Worm (Caenorhabditis elegans): ENCODE results near the gene faah-5.

Gene faah-5

DNA sequence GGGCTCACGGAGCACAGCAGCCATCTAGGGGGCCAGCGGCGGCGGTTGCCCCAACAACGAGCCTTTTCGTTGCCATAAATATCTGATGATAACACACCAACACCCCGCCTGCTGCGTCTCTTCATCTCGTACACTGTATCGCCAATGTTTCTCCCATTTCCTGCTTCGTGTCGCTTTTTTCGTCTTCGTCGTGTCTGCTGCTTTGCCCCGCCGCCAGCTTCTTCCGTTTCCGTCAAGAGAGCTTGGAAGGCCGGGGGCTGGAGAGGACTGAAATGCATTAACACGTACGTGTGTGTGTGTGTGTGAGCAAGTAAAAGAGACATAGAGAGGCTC is 44.7 kb upstream of the faah-5 start (continued):
- TF ChIP-seq ets-4 (tag; optimal IDR thresholded peaks at IDR 0.05), result no peak
- TF ChIP-seq madf-2 (tag; optimal IDR thresholded peaks at IDR 0.05), result no peak
- no peak for TF ChIP-seq hlh-13 (GFP tag; optimal IDR thresholded peaks at IDR 0.05)
- TF ChIP-seq lim-6 (tag; optimal IDR thresholded peaks at IDR 0.05), result no peak
- TF ChIP-seq ceh-19 (GFP tag; optimal IDR thresholded peaks at IDR 0.05), result no peak
- no peak for TF ChIP-seq hlh-15 (tag; optimal IDR thresholded peaks at IDR 0.05)
- TF ChIP-seq ceh-22 (tag; optimal IDR thresholded peaks at IDR 0.05), result no peak
- TF ChIP-seq sox-4 (tag; optimal IDR thresholded peaks at IDR 0.05), result no peak
- TF ChIP-seq ttx-3 (tag; optimal IDR thresholded peaks at IDR 0.05), result no peak
- no peak for TF ChIP-seq pha-4 (tag; optimal IDR thresholded peaks at IDR 0.05)
- peak; percentile 21 for TF ChIP-seq gmeb-2 (tag; optimal IDR thresholded peaks at IDR 0.05)
- TF ChIP-seq unc-55 (GFP tag; optimal IDR thresholded peaks at IDR 0.05), result no peak
- TF ChIP-seq ceh-6 (GFP tag; optimal IDR thresholded peaks at IDR 0.05), result no peak
- TF ChIP-seq ceh-14 (tag; optimal IDR thresholded peaks at IDR 0.05), result peak; percentile 51
- no peak for TF ChIP-seq ama-1 (optimal IDR thresholded peaks at IDR 0.05)
- no peak for TF ChIP-seq fkh-10 (GFP tag; optimal IDR thresholded peaks at IDR 0.05)
- no peak for TF ChIP-seq odd-2 (tag; optimal IDR thresholded peaks at IDR 0.05)
- no peak for TF ChIP-seq C08G9.2 (tag; optimal IDR thresholded peaks at IDR 0.05)
- peak; percentile 0 for TF ChIP-seq ceh-2 (tag; optimal IDR thresholded peaks at IDR 0.05)
- TF ChIP-seq tbx-7 (tag; optimal IDR thresholded peaks at IDR 0.05), result no peak
- TF ChIP-seq pax-1 (tag; optimal IDR thresholded peaks at IDR 0.05), result no peak
- no peak for TF ChIP-seq eyg-1 (tag; optimal IDR thresholded peaks at IDR 0.05)
- TF ChIP-seq ceh-34 (tag; optimal IDR thresholded peaks at IDR 0.05), result no peak
- TF ChIP-seq nfya-1 (tag; optimal IDR thresholded peaks at IDR 0.05), result no peak
- TF ChIP-seq pqm-1 (tag; optimal IDR thresholded peaks at IDR 0.05), result no peak
- TF ChIP-seq ztf-16 (tag; optimal IDR thresholded peaks at IDR 0.05), result no peak
- no peak for TF ChIP-seq ceh-30 (tag; optimal IDR thresholded peaks at IDR 0.05)
- TF ChIP-seq ceh-18 (tag; optimal IDR thresholded peaks at IDR 0.05), result no peak
- TF ChIP-seq pat-9 (tag; optimal IDR thresholded peaks at IDR 0.05), result peak; percentile 17
- no peak for TF ChIP-seq ceh-45 (GFP tag; IDR thresholded peaks at IDR 0.05)
- TF ChIP-seq ref-2 (tag; optimal IDR thresholded peaks at IDR 0.05), result no peak
- no peak for TF ChIP-seq ceh-48 (tag; optimal IDR thresholded peaks at IDR 0.05)
- no peak for TF ChIP-seq npax-4 (tag; optimal IDR thresholded peaks at IDR 0.05)

DNA sequence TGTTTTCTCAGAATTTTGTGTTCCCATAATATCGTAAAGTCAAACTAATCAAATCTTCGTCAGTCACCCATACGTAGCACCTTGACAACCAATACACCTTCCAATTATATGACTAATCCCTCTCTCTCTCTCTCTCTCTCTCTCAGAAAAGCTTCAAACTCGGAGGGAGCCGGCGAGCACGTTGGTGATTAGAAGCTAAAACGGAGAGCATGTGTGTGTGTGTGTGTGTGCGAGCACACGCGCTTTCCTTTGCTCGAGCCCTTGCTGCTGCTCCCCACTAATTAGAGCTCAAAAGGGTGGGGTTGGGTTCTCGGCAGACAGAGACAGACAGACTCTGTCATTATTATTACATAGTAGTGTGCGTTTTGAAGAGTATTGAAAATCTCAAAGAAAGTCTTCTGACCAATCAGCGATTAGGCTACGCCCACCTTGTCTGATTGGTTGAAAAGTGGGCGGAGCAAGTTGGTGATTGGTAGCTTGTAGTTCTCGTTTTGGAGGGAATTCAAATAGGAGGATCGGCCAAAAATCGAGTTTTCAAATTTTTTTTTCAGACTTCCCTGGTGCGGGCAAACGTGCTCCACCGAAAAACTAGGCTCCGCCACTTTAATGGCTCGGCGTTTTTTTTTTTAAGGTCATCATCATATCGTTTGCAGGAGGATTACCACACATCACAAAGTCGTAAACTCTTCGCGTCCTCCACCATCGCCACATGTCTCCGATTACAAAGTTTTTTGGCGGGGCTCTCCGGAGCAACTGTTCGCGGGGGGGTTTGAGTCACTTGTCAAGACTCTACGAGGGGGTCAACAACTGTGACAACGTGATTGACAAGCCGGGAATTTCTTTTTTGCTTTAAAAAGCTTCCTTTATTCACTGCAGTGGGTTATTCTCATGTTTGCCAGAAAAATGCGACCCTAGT is 44.1 kb upstream of the faah-5 start:
- TF ChIP-seq unc-42 (tag; optimal IDR thresholded peaks at IDR 0.05) (peak; percentile 57), Y22D7AL.16 (tag; optimal IDR thresholded peaks at IDR 0.05) (no peak), ttx-3 (tag; optimal IDR thresholded peaks at IDR 0.05) (no peak), unc-55 (GFP tag; optimal IDR thresholded peaks at IDR 0.05) (peak; percentile 93), rnt-1 (tag; optimal IDR thresholded peaks at IDR 0.05) (no peak), pqm-1 (tag; optimal IDR thresholded peaks at IDR 0.05) (no peak), ceh-24 (tag; optimal IDR thresholded peaks at IDR 0.05) (no peak), ama-1 (optimal IDR thresholded peaks at IDR 0.05) (no peak), hlh-13 (GFP tag; optimal IDR thresholded peaks at IDR 0.05) (no peak), eyg-1 (tag; optimal IDR thresholded peaks at IDR 0.05) (no peak), zip-5 (tag; optimal IDR thresholded peaks at IDR 0.05) (no peak), hlh-8 (tag; optimal IDR thresholded peaks at IDR 0.05) (no peak), ceh-14 (tag; optimal IDR thresholded peaks at IDR 0.05) (peak; percentile 78), ceh-6 (GFP tag; optimal IDR thresholded peaks at IDR 0.05) (no peak), T23F11.4 (GFP tag; optimal IDR thresholded peaks at IDR 0.05) (no peak), lim-6 (tag; optimal IDR thresholded peaks at IDR 0.05) (no peak), nfya-1 (tag; optimal IDR thresholded peaks at IDR 0.05) (peak; percentile 99), pha-4 (tag; optimal IDR thresholded peaks at IDR 0.05) (no peak), npax-4 (tag; optimal IDR thresholded peaks at IDR 0.05) (no peak), ceh-22 (tag; optimal IDR thresholded peaks at IDR 0.05) (no peak), ztf-16 (tag; optimal IDR thresholded peaks at IDR 0.05) (no peak), ceh-9 (tag; optimal IDR thresholded peaks at IDR 0.05) (no peak), pros-1 (tag; optimal IDR thresholded peaks at IDR 0.05) (no peak), ceh-45 (GFP tag; IDR thresholded peaks at IDR 0.05) (no peak), pha-2 (tag; optimal IDR thresholded peaks at IDR 0.05) (no peak), elt-2 (tag; optimal IDR thresholded peaks at IDR 0.05) (peak; percentile 3), fkh-10 (GFP tag; optimal IDR thresholded peaks at IDR 0.05) (no peak), sox-4 (tag; optimal IDR thresholded peaks at IDR 0.05) (peak; percentile 12), C08G9.2 (tag; optimal IDR thresholded peaks at IDR 0.05) (no peak), K09A11.1 (tag; optimal IDR thresholded peaks at IDR 0.05; ENCODE audit: insufficient read depth) (no peak), hlh-30 (tag; optimal IDR thresholded peaks at IDR 0.05; ENCODE audit: insufficient read depth) (no peak), pag-3 (tag; optimal IDR thresholded peaks at IDR 0.05; ENCODE audit: borderline replicate concordance) (no peak), unc-3 (GFP tag; conservative IDR thresholded peaks at IDR 0.05) (no peak), unc-3 (tag; optimal IDR thresholded peaks at IDR 0.05) (no peak)
